Fruit fly (Drosophila melanogaster) whole organism, embryonic: ENCODE data around the gene ND-PDSW.

Experiments
- Ada2b ChIP-seq: fragments of 200-800 bp; sonication (Bioruptor generic); IDR thresholded peaks from 2 replicates; pipeline ENCODE4 v1.3.6; 2022; ENCODE audit warnings: missing biosample characterization, missing genetic modification characterization
- Atf6 ChIP-seq: fragments of 200-800 bp; sonication (Bioruptor generic); IDR thresholded peaks from 2 replicates; pipeline ENCODE4 v1.3.6; 2022; ENCODE audit warnings: missing biosample characterization, missing genetic modification characterization
- Bgb ChIP-seq: fragments of 200-800 bp; sonication (Bioruptor generic); IDR thresholded peaks from 2 replicates; pipeline ENCODE4 v1.3.6; 2022; ENCODE audit warnings: missing biosample characterization, missing genetic modification characterization; ENCODE audit not compliant: partially characterized antibody
- CG10543 ChIP-seq: fragments of 200-800 bp; sonication (Bioruptor generic); optimal IDR thresholded peaks from 3 replicates; lab custom pipeline; 2017; ENCODE audit warnings: missing biosample characterization, mild to moderate bottlenecking, missing genetic modification characterization, moderate library complexity
- CG10654 ChIP-seq: fragments of 200-800 bp; sonication (Bioruptor generic); optimal IDR thresholded peaks from 2 replicates; lab custom pipeline; 2016; ENCODE audit warnings: missing biosample characterization, missing genetic modification characterization
- CG12659 ChIP-seq: fragments of 200-800 bp; sonication (Bioruptor generic); optimal IDR thresholded peaks from 3 replicates; lab custom pipeline; 2017; ENCODE audit warnings: mild to moderate bottlenecking, missing biosample characterization, missing genetic modification reagents, missing genetic modification characterization
- CG12942 ChIP-seq: fragments of 200-800 bp; sonication (Bioruptor generic); optimal IDR thresholded peaks from 3 replicates; lab custom pipeline; 2016; ENCODE audit warnings: missing biosample characterization, missing genetic modification characterization
- CG16815 ChIP-seq: fragments of 200-800 bp; sonication (Bioruptor generic); optimal IDR thresholded peaks from 3 replicates; lab custom pipeline; 2017; ENCODE audit warnings: missing biosample characterization, mild to moderate bottlenecking, missing genetic modification characterization
- CG2712 ChIP-seq: fragments of 200-800 bp; optimal IDR thresholded peaks from 3 replicates; lab custom pipeline; 2019; ENCODE audit warnings: missing biosample characterization, mild to moderate bottlenecking, missing genetic modification characterization, moderate library complexity
- CG30020 ChIP-seq: fragments of 200-800 bp; optimal IDR thresholded peaks from 2 replicates; lab custom pipeline; 2019; ENCODE audit warnings: missing biosample characterization, mild to moderate bottlenecking, missing genetic modification characterization, moderate library complexity
- CG34376 ChIP-seq: fragments of 200-800 bp; sonication (Bioruptor generic); optimal IDR thresholded peaks from 2 replicates; lab custom pipeline; 2018; ENCODE audit warnings: missing biosample characterization, mild to moderate bottlenecking, missing genetic modification characterization
- CG34422 ChIP-seq: fragments of 200-800 bp; sonication (Bioruptor generic); IDR thresholded peaks from 3 replicates; pipeline ENCODE4 v1.3.6; 2022; ENCODE audit warnings: missing biosample characterization, missing genetic modification characterization
- CG4617 ChIP-seq: fragments of 200-800 bp; sonication (Bioruptor generic); optimal IDR thresholded peaks from 3 replicates; lab custom pipeline; 2016; ENCODE audit warnings: missing biosample characterization, missing genetic modification characterization, borderline replicate concordance
- CG4730 ChIP-seq: fragments of 200-800 bp; sonication (Bioruptor generic); IDR thresholded peaks from 2 replicates; pipeline ENCODE4 v1.3.6; 2022; ENCODE audit warnings: missing biosample characterization, missing genetic modification characterization
- CG7556 ChIP-seq: fragments of 200-800 bp; sonication (Bioruptor generic); optimal IDR thresholded peaks from 2 replicates; lab custom pipeline; 2017; ENCODE audit warnings: missing biosample characterization, mild to moderate bottlenecking, missing genetic modification characterization
- CG7963 ChIP-seq: fragments of 200-800 bp; sonication (Bioruptor generic); IDR thresholded peaks from 3 replicates; pipeline ENCODE4 v1.3.6; 2022; ENCODE audit warnings: missing biosample characterization, missing genetic modification characterization; ENCODE audit not compliant: partially characterized antibody
- CG7987 ChIP-seq: fragments of 200-800 bp; sonication (Bioruptor generic); optimal IDR thresholded peaks from 2 replicates; lab custom pipeline; 2018; ENCODE audit warnings: missing biosample characterization, mild to moderate bottlenecking, missing genetic modification characterization, moderate library complexity
- CG8359 ChIP-seq: fragments of 200-800 bp; sonication (Bioruptor generic); optimal IDR thresholded peaks from 2 replicates; lab custom pipeline; 2017; ENCODE audit warnings: missing biosample characterization, mild to moderate bottlenecking, missing genetic modification characterization, borderline replicate concordance
- CG9797 ChIP-seq: fragments of 200-800 bp; sonication (Bioruptor generic); optimal IDR thresholded peaks from 3 replicates; lab custom pipeline; 2018; ENCODE audit warnings: missing biosample characterization, mild to moderate bottlenecking, missing genetic modification characterization
- Ets65A ChIP-seq: fragments of 200-800 bp; sonication (Bioruptor generic); peaks from one replicate; lab custom pipeline; 2016; ENCODE audit warnings: missing biosample characterization, missing genetic modification characterization
- Med ChIP-seq: fragments of 200-800 bp; sonication (Bioruptor generic); peaks from one replicate; lab custom pipeline; 2016; ENCODE audit warnings: missing biosample characterization, missing genetic modification characterization, mild to moderate bottlenecking, inconsistent platforms, moderate library complexity
- Oaz ChIP-seq: fragments of 200-800 bp; sonication (Bioruptor generic); IDR thresholded peaks from 2 replicates; pipeline ENCODE4 v1.3.6; 2022; ENCODE audit warnings: missing biosample characterization, missing genetic modification characterization
- Ptx1 ChIP-seq: fragments of 200-800 bp; sonication (Bioruptor generic); IDR thresholded peaks from 2 replicates; pipeline ENCODE4 v1.3.6; 2022; ENCODE audit warnings: missing biosample characterization, missing genetic modification characterization
- Six4 ChIP-seq: fragments of 200-800 bp; sonication (Bioruptor generic); optimal IDR thresholded peaks from 2 replicates; lab custom pipeline; 2016; ENCODE audit warnings: missing biosample characterization, missing genetic modification characterization
- Taf1 ChIP-seq: fragments of 200-800 bp; sonication (Bioruptor generic); IDR thresholded peaks from 2 replicates; pipeline ENCODE4 v1.3.6; 2022; ENCODE audit warnings: missing biosample characterization, missing genetic modification characterization
- Tbp ChIP-seq: fragments of >200 bp; optimal IDR thresholded peaks from 2 replicates; lab custom pipeline; 2018; ENCODE audit warnings: missing biosample characterization, missing genetic modification characterization
- YL-1 ChIP-seq: fragments of 200-800 bp; sonication (Bioruptor generic); optimal IDR thresholded peaks from 3 replicates; lab custom pipeline; 2017; ENCODE audit warnings: missing biosample characterization, mild to moderate bottlenecking, missing genetic modification characterization
- bab2 ChIP-seq: fragments of 200-800 bp; sonication (Bioruptor generic); optimal IDR thresholded peaks from 2 replicates; lab custom pipeline; 2016; ENCODE audit warnings: missing biosample characterization, missing genetic modification characterization
- crp ChIP-seq, 2 experiments: fragments of 200-800 bp; sonication (Bioruptor generic); optimal IDR thresholded peaks; 2 replicates in 1 of 2; 3 replicates in 1 of 2; lab custom pipeline; 2017; ENCODE audit warnings: missing biosample characterization in 2 of 2, missing genetic modification characterization in 2 of 2, mild to moderate bottlenecking in 1 of 2, moderate library complexity in 1 of 2
- dmrt11E ChIP-seq: fragments of 200-800 bp; sonication (Bioruptor generic); optimal IDR thresholded peaks from 3 replicates; lab custom pipeline; 2018; ENCODE audit warnings: missing biosample characterization, mild to moderate bottlenecking, missing genetic modification characterization, moderate library complexity
- hb ChIP-seq: fragments of 200-800 bp; sonication (Bioruptor generic); IDR thresholded peaks from 3 replicates; pipeline ENCODE4 v1.3.6; 2022; ENCODE audit warnings: missing biosample characterization, missing genetic modification characterization; ENCODE audit not compliant: partially characterized antibody
- lov ChIP-seq, 2 experiments: fragments of 200-800 bp in 1 of 2; fragments of >200 bp in 1 of 2; sonication (Bioruptor generic) in 1 of 2; IDR thresholded peaks in 1 of 2; optimal IDR thresholded peaks in 1 of 2; 2 replicates in 1 of 2; 3 replicates in 1 of 2; pipeline versions ENCODE4 v1.3.6 to Lab custom; 2017 to 2022; ENCODE audit warnings: missing biosample characterization in 1 of 2, missing genetic modification characterization in 1 of 2
- nerfin-1 ChIP-seq: fragments of 200-800 bp; sonication (Bioruptor generic); optimal IDR thresholded peaks from 3 replicates; lab custom pipeline; 2019; ENCODE audit warnings: missing biosample characterization, mild to moderate bottlenecking, missing genetic modification characterization, moderate library complexity
- nom ChIP-seq: fragments of 200-800 bp; sonication (Bioruptor generic); optimal IDR thresholded peaks from 2 replicates; lab custom pipeline; 2017; ENCODE audit warnings: missing biosample characterization, missing genetic modification characterization, mild to moderate bottlenecking, moderate library complexity, missing genetic modification reagents
- pb ChIP-seq: fragments of 200-800 bp; sonication (Bioruptor generic); optimal IDR thresholded peaks from 3 replicates; lab custom pipeline; 2016; ENCODE audit warnings: missing biosample characterization, missing genetic modification characterization
- pho ChIP-seq: fragments of 200-800 bp; sonication (Bioruptor generic); optimal IDR thresholded peaks from 2 replicates; lab custom pipeline; 2016; ENCODE audit warnings: missing biosample characterization, missing genetic modification characterization
- sens ChIP-seq: fragments of 200-800 bp; sonication (Bioruptor generic); peaks from one replicate; lab custom pipeline; 2016; ENCODE audit warnings: missing biosample characterization, missing genetic modification characterization
- sob ChIP-seq: fragments of 200-800 bp; sonication (Bioruptor generic); IDR thresholded peaks from 2 replicates; pipeline ENCODE4 v1.3.6; 2022; ENCODE audit warnings: missing biosample characterization, missing genetic modification characterization
- stwl ChIP-seq: fragments of 200-800 bp; sonication (Bioruptor generic); optimal IDR thresholded peaks from 3 replicates; lab custom pipeline; 2018; ENCODE audit warnings: missing biosample characterization, mild to moderate bottlenecking, missing genetic modification characterization, moderate library complexity
- sug ChIP-seq: fragments of 200-800 bp; optimal IDR thresholded peaks from 2 replicates; lab custom pipeline; 2019; ENCODE audit warnings: missing biosample characterization, mild to moderate bottlenecking, missing genetic modification characterization, moderate library complexity
- z ChIP-seq: fragments of 200-800 bp; sonication (Bioruptor generic); IDR thresholded peaks from 3 replicates; pipeline ENCODE4 v1.3.6; 2022; ENCODE audit warnings: missing biosample characterization, missing genetic modification characterization
- zfh2 ChIP-seq: fragments of 200-800 bp; sonication (Bioruptor generic); optimal IDR thresholded peaks from 2 replicates; lab custom pipeline; 2016; ENCODE audit warnings: missing biosample characterization, missing genetic modification characterization

The ND-PDSW gene

dm6 chr2L:3457007-3457406 lies 8.9 kb upstream of the ND-PDSW start, which contains the start of the genes Cog3 and Sec5 (continued):
- TF ChIP-seq Tbp (GFP tag; lab: Kevin White, UChicago): peak; percentile 81
- TF ChIP-seq crp (GFP tag; optimal IDR thresholded peaks at IDR 0.05; lab: Kevin White, UChicago): peak; percentile 93 to 98
- no peak for TF ChIP-seq Six4 (GFP tag; lab: Kevin White, UChicago)
- TF ChIP-seq nerfin-1 (tag; lab: Kevin White, UChicago): peak; percentile 67
- TF ChIP-seq zfh2 (GFP tag; lab: Kevin White, UChicago): peak; percentile 61
- TF ChIP-seq CG30020 (tag; lab: Kevin White, UChicago): peak; percentile 45
- peak; percentile 82 for TF ChIP-seq CG34422
- peak; percentile 19 for TF ChIP-seq stwl (tag; lab: Kevin White, UChicago)
- TF ChIP-seq pho (GFP tag; lab: Kevin White, UChicago): peak; percentile 29
- peak; percentile 33; the same call in 1 of the 2 replicates for TF ChIP-seq Taf1 (GFP tag; lab: Robert Waterston, UW)
- TF ChIP-seq sens: no peak
- peak; percentile 72 for TF ChIP-seq Ptx1
- TF ChIP-seq CG2712: peak; percentile 81
- TF ChIP-seq CG12942 (GFP tag; lab: Kevin White, UChicago): peak; percentile 18
- TF ChIP-seq CG10654 (GFP tag; lab: Kevin White, UChicago): peak; percentile 34
- peak; percentile 61 for TF ChIP-seq Ets65A
- TF ChIP-seq CG7556 (GFP tag; lab: Kevin White, UChicago): peak; percentile 38
- peak; percentile 77 for TF ChIP-seq sob (GFP tag; lab: Robert Waterston, UW)
- TF ChIP-seq YL-1 (GFP tag; lab: Kevin White, UChicago): peak; percentile 86
- peak; percentile 65 for TF ChIP-seq CG12659 (GFP tag; lab: Kevin White, UChicago)
- TF ChIP-seq CG9797 (GFP tag; lab: Kevin White, UChicago): peak; percentile 41
- peak; percentile 74 for TF ChIP-seq CG4617 (GFP tag; lab: Kevin White, UChicago)
- peak; percentile 36 for TF ChIP-seq Atf6 (GFP tag; lab: Robert Waterston, UW)
- TF ChIP-seq dmrt11E (tag; lab: Kevin White, UChicago): peak; percentile 58
- TF ChIP-seq bab2 (GFP tag; lab: Kevin White, UChicago): no peak
- TF ChIP-seq Ada2b (GFP tag; lab: Robert Waterston, UW): peak; percentile 23; the same call in 1 of the 2 replicates
- TF ChIP-seq lov (optimal IDR thresholded peaks at IDR 0.05; lab: Kevin White, UChicago): no peak
- no peak for TF ChIP-seq lov (GFP tag; IDR thresholded peaks at IDR 0.05; lab: Robert Waterston, UW)
- TF ChIP-seq CG4730: no peak
- peak; percentile 54 for TF ChIP-seq CG16815
- peak; percentile 32 for TF ChIP-seq CG8359 (GFP tag; lab: Kevin White, UChicago)
- TF ChIP-seq Oaz: peak; percentile 31; the same call in 1 of the 2 replicates
- TF ChIP-seq CG7963: no peak

DNA sequence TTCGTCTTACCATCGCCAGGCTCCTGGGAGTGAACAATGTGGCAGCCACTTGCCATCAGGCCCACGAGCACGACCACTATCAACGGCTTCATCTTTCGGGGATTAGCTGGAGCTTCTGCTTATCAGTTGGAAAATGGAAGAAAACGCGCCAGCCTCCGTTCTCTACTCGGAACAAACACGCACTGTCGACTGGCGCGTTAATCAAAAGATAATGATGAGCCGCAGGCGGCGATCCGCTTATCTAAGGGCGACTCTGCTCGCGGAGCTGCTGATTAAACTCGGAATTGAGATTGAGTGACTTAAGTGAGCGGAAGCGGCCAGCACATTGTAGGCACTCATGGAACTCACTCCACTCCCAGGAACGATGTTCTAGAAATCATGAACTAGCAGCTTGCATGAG lies 4.2 kb upstream of the ND-PDSW start, which contains the start of gene CG3246:
Gene CG3246 (minus strand): TSS at position 193 of the 400 bp plus-strand sequence.
- no peak for TF ChIP-seq hb (GFP tag; lab: Robert Waterston, UW)
- TF ChIP-seq CG10543: peak; percentile 38
- TF ChIP-seq nom (GFP tag; lab: Kevin White, UChicago): peak; percentile 15
- TF ChIP-seq CG34376: peak; percentile 61
- peak; percentile 57 for TF ChIP-seq sug (tag; lab: Kevin White, UChicago)
- peak; percentile 15 for TF ChIP-seq CG7987 (GFP tag; lab: Kevin White, UChicago)
- peak; percentile 41 for TF ChIP-seq Med (GFP tag; lab: Kevin White, UChicago)
- peak; percentile 92 for TF ChIP-seq z
- TF ChIP-seq Bgb (GFP tag; lab: Robert Waterston, UW): 0 out of 2 replicates have a peak, but pooled peaks have one; percentile 7
- TF ChIP-seq pb (GFP tag; lab: Kevin White, UChicago): no peak
